Worm (Caenorhabditis elegans) whole organism, late embryonic: ENCODE results near the gene fbxc-21.

Experiments used
- C38D4.7 ChIP-seq: fragments of 200-800 bp; sonication (Bioruptor generic); optimal IDR thresholded peaks from 2 replicates; lab custom pipeline; 2018; ENCODE audit warnings: mild to moderate bottlenecking, missing genetic modification characterization, moderate library complexity, missing compliant biosample characterization
- T23F11.4 ChIP-seq: fragments of 200-800 bp; sonication (Bioruptor generic); optimal IDR thresholded peaks from 2 replicates; lab custom pipeline; 2018; ENCODE audit warnings: mild to moderate bottlenecking, missing genetic modification characterization, missing compliant biosample characterization
- ahr-1 ChIP-seq: sonication (generic microtip); optimal IDR thresholded peaks from 2 replicates; lab custom pipeline; 2016; ENCODE audit warnings: missing genetic modification characterization, missing compliant biosample characterization
- ama-1 ChIP-seq: fragments of 150-350 bp; optimal IDR thresholded peaks from 2 replicates; lab custom pipeline; 2014
- ceh-19 ChIP-seq: fragments of 200-800 bp; sonication (Bioruptor generic); optimal IDR thresholded peaks from 2 replicates; lab custom pipeline; 2018; ENCODE audit warnings: mild to moderate bottlenecking, missing genetic modification characterization, missing compliant biosample characterization
- ceh-2 ChIP-seq: sonication (generic microtip); optimal IDR thresholded peaks from 2 replicates; lab custom pipeline; 2016; ENCODE audit warnings: missing genotype, missing genetic modification characterization, missing compliant biosample characterization
- ceh-22 ChIP-seq: sonication (generic microtip); optimal IDR thresholded peaks from 2 replicates; lab custom pipeline; 2017; ENCODE audit warnings: missing biosample characterization, missing genetic modification characterization
- ceh-31 ChIP-seq: sonication (generic microtip); optimal IDR thresholded peaks from 2 replicates; lab custom pipeline; 2016; ENCODE audit warnings: missing genetic modification characterization, missing compliant biosample characterization
- ceh-34 ChIP-seq: sonication (generic microtip); optimal IDR thresholded peaks from 2 replicates; lab custom pipeline; 2016; ENCODE audit warnings: mild to moderate bottlenecking, missing genetic modification characterization, missing compliant biosample characterization
- ceh-45 ChIP-seq: fragments of 200-800 bp; sonication (Bioruptor generic); IDR thresholded peaks from 2 replicates; pipeline ENCODE4 v1.3.6; 2022; ENCODE audit warnings: missing genetic modification reagents, missing genetic modification characterization, missing compliant biosample characterization
- ceh-48 ChIP-seq: sonication (generic microtip); optimal IDR thresholded peaks from 2 replicates; lab custom pipeline; 2016; ENCODE audit warnings: missing genetic modification characterization, inconsistent platforms, missing compliant biosample characterization
- ceh-9 ChIP-seq: sonication (generic microtip); optimal IDR thresholded peaks from 2 replicates; lab custom pipeline; 2016; ENCODE audit warnings: mild to moderate bottlenecking, missing genetic modification characterization, inconsistent platforms, missing compliant biosample characterization
- che-1 ChIP-seq: sonication (generic microtip); optimal IDR thresholded peaks from 2 replicates; lab custom pipeline; 2016; ENCODE audit warnings: mild to moderate bottlenecking, missing genetic modification characterization, missing compliant biosample characterization
- dve-1 ChIP-seq: sonication (generic microtip); optimal IDR thresholded peaks from 2 replicates; lab custom pipeline; 2017; ENCODE audit warnings: antibody characterized with exemption, mild to moderate bottlenecking, missing genetic modification characterization, missing compliant biosample characterization
- elt-4 ChIP-seq: sonication (generic microtip); optimal IDR thresholded peaks from 2 replicates; lab custom pipeline; 2016; ENCODE audit warnings: missing genetic modification characterization, missing compliant biosample characterization
- fkh-6 ChIP-seq: sonication (generic microtip); optimal IDR thresholded peaks from 2 replicates; lab custom pipeline; 2016; ENCODE audit warnings: missing genetic modification characterization, missing compliant biosample characterization
- gmeb-2 ChIP-seq: sonication (generic microtip); optimal IDR thresholded peaks from 2 replicates; lab custom pipeline; 2016; ENCODE audit warnings: missing genetic modification characterization, inconsistent platforms, missing compliant biosample characterization
- hlh-13 ChIP-seq: fragments of 200-800 bp; sonication (Bioruptor generic); optimal IDR thresholded peaks from 2 replicates; lab custom pipeline; 2018; ENCODE audit warnings: mild to moderate bottlenecking, missing genetic modification characterization, missing compliant biosample characterization
- hlh-6 ChIP-seq: sonication (generic microtip); optimal IDR thresholded peaks from 2 replicates; lab custom pipeline; 2016; ENCODE audit warnings: missing genotype, missing genetic modification characterization, missing compliant biosample characterization
- hlh-8 ChIP-seq: sonication (generic microtip); optimal IDR thresholded peaks from 2 replicates; lab custom pipeline; 2016; ENCODE audit warnings: missing genotype, missing genetic modification characterization, missing compliant biosample characterization
- lim-6 ChIP-seq: sonication (generic microtip); optimal IDR thresholded peaks from 2 replicates; lab custom pipeline; 2016; ENCODE audit warnings: missing genetic modification characterization, missing compliant biosample characterization
- lin-11 ChIP-seq: fragments of 200-800 bp; sonication (Bioruptor generic); optimal IDR thresholded peaks from 2 replicates; lab custom pipeline; 2018; ENCODE audit warnings: mild to moderate bottlenecking, missing genetic modification characterization, missing compliant biosample characterization
- mec-3 ChIP-seq: sonication (generic microtip); optimal IDR thresholded peaks from 2 replicates; lab custom pipeline; 2016; ENCODE audit warnings: borderline replicate concordance, missing genetic modification characterization, missing compliant biosample characterization
- nhr-232 ChIP-seq: sonication (generic microtip); optimal IDR thresholded peaks from 2 replicates; lab custom pipeline; 2016; ENCODE audit warnings: missing genetic modification characterization, missing compliant biosample characterization
- pha-2 ChIP-seq: sonication (generic microtip); optimal IDR thresholded peaks from 2 replicates; lab custom pipeline; 2017; ENCODE audit warnings: mild to moderate bottlenecking, missing genetic modification characterization, missing compliant biosample characterization
- pros-1 ChIP-seq: fragments of 150-350 bp; optimal IDR thresholded peaks from 2 replicates; lab custom pipeline; 2014; ENCODE audit warnings: missing biosample characterization, missing genetic modification reagents, missing genetic modification characterization
- ref-2 ChIP-seq: sonication (generic microtip); optimal IDR thresholded peaks from 2 replicates; lab custom pipeline; 2016; ENCODE audit warnings: missing genetic modification characterization, missing compliant biosample characterization
- rnt-1 ChIP-seq: sonication (generic microtip); optimal IDR thresholded peaks from 2 replicates; lab custom pipeline; 2016; ENCODE audit warnings: missing genetic modification characterization, missing compliant biosample characterization
- syd-9 ChIP-seq: sonication (generic microtip); optimal IDR thresholded peaks from 2 replicates; lab custom pipeline; 2016; ENCODE audit warnings: mild to moderate bottlenecking, missing genetic modification characterization, moderate library complexity, missing compliant biosample characterization
- tbx-2 ChIP-seq: sonication (generic microtip); optimal IDR thresholded peaks from 2 replicates; lab custom pipeline; 2016; ENCODE audit warnings: missing genetic modification characterization, missing compliant biosample characterization
- tbx-7 ChIP-seq: sonication (generic microtip); optimal IDR thresholded peaks from 2 replicates; lab custom pipeline; 2016; ENCODE audit warnings: missing genotype, missing genetic modification characterization, missing compliant biosample characterization
- ttx-3 ChIP-seq: sonication (generic microtip); optimal IDR thresholded peaks from 2 replicates; lab custom pipeline; 2016; ENCODE audit warnings: missing genetic modification reagents, missing genetic modification characterization, missing compliant biosample characterization
- unc-42 ChIP-seq: sonication (generic microtip); optimal IDR thresholded peaks from 2 replicates; lab custom pipeline; 2016; ENCODE audit warnings: missing genotype, missing genetic modification characterization, missing compliant biosample characterization
- unc-55 ChIP-seq: sonication (generic microtip); optimal IDR thresholded peaks from 2 replicates; lab custom pipeline; 2017; ENCODE audit warnings: missing biosample characterization, missing genetic modification reagents, missing genetic modification characterization
- zip-5 ChIP-seq: sonication (generic microtip); optimal IDR thresholded peaks from 2 replicates; lab custom pipeline; 2016; ENCODE audit warnings: missing genetic modification characterization, missing compliant biosample characterization
- ztf-16 ChIP-seq: sonication (generic microtip); optimal IDR thresholded peaks from 2 replicates; lab custom pipeline; 2017; ENCODE audit warnings: missing genetic modification characterization, missing compliant biosample characterization

fbxc-21 gene

DNA sequence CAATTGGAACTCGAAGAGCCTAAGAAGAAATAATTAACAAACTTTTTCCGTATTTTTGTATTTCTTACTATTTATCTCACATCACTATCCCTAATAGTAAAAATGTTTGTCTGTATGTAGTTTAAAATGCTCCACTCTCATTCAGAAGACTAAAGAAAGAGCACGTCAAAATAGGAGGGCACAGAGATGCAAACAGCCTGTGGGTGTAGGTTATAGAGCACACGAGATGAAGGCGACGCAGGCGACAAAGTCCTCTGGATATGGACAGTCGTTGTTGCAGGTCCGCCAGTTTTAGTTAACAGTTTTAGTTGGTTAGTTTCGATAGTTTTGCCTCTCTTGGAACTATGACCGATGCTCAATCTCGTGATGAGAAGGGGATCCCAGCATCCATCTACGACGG lies 39.2 kb upstream of the fbxc-21 start, which contains the start of gene ceh-82:
TSS of gene ceh-82 (plus strand) at position 301 of the 400 bp plus-strand sequence.
- TF ChIP-seq hlh-6 (tag; lab: Kevin White, UChicago), result no peak
- no peak for TF ChIP-seq rnt-1 (tag; lab: Kevin White, UChicago)
- no peak for TF ChIP-seq nhr-232 (tag; lab: Kevin White, UChicago)
- no peak for TF ChIP-seq ceh-34 (tag; lab: Kevin White, UChicago)
- no peak for TF ChIP-seq ceh-9 (tag; lab: Kevin White, UChicago)
- TF ChIP-seq dve-1, result no peak
- no peak for TF ChIP-seq ceh-19 (GFP tag; lab: Kevin White, UChicago)
- no peak for TF ChIP-seq ceh-22 (tag; lab: Kevin White, UChicago)
- no peak for TF ChIP-seq ref-2
- no peak for TF ChIP-seq lin-11 (tag; lab: Kevin White, UChicago)
- TF ChIP-seq ceh-2 (tag; lab: Kevin White, UChicago), result no peak
- no peak for TF ChIP-seq T23F11.4 (GFP tag; lab: Kevin White, UChicago)
- no peak for TF ChIP-seq zip-5 (tag; lab: Kevin White, UChicago)
- no peak for TF ChIP-seq ttx-3 (tag; lab: Kevin White, UChicago)
- no peak for TF ChIP-seq tbx-7 (tag; lab: Kevin White, UChicago)
- no peak for TF ChIP-seq syd-9 (tag; lab: Kevin White, UChicago)
- TF ChIP-seq, all 69 proteins: peak for 0

DNA sequence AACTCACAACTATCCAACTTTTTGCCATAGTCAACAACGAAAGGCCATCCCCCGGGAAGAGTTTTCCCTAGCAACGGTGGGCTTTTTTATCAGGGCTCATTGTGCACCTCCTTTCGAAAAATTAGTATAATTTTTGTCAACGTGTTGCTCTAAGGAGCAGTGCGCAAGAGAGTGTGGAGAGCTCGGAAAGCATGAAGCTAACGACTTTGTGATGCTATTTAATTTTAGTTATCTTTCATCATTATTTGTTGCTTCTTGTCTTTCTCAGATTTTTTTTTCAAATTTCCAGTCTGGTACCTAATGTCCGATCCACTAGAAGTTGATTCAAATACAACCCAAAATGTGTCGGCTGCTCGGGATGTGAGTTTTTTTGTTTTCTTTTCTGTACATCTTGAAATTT lies 37.4 kb upstream of the fbxc-21 start, which contains the start of gene ceh-81:
TSS of gene ceh-81 (plus strand) at position 301 of the 400 bp plus-strand sequence.
- TF ChIP-seq ceh-9 (tag; lab: Kevin White, UChicago) (no peak), tbx-2 (tag; lab: Kevin White, UChicago) (no peak), elt-4 (tag; lab: Kevin White, UChicago) (no peak)
- TF ChIP-seq, all 69 proteins: peak for 0

DNA sequence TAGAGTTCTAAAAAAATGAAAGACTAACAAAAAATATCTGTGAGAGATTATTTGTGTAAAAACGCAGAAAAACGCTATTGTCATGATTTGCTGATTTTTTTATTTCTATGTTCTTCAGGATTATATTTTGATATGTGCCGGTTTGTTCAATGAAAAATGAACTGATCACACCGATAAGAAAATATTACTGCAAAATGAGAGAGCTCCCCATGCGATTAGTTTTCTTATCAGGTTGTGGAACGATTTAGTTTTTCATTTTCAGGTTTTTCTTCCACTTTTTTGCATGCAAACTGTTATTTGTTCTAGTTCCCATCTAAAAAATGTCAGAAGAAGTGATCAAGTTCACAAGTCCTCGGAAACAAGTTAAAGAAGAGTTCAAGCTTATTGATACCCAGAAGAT lies 35.5 kb upstream of the fbxc-21 start, which contains the start of gene btb-9:
TSS of gene btb-9 (plus strand) at position 254 of the 400 bp plus-strand sequence.
- no peak for TF ChIP-seq che-1 (tag; lab: Kevin White, UChicago)
- no peak for TF ChIP-seq gmeb-2 (tag; lab: Kevin White, UChicago)
- no peak for TF ChIP-seq pha-2 (tag; lab: Kevin White, UChicago)
- no peak for TF ChIP-seq ceh-31
- TF ChIP-seq ceh-19 (GFP tag; lab: Kevin White, UChicago), result no peak

DNA sequence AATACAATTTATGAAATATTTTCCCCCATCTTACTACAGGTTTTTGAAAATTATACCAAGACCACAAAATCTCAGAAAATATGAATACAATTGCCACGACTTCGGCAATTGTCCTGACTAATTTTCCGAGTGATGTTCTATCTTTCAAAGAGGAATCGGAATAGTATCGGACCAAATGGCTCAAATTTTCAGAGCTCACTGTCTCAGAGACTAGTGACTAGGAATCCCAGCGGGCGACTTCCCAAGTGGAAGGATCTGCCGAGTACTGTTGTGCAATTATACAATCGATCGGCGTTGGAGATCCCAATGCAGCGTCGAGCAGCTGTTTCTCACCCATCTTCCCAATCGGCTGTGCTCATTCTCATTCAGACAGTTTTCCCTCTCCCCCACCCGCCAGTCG lies 33.0 kb upstream of the fbxc-21 start, which contains the start of gene F45C12.17:
TSS of gene F45C12.17 (plus strand) at position 377 of the 400 bp plus-strand sequence.
- TF ChIP-seq hlh-13 (GFP tag; lab: Kevin White, UChicago) (no peak), fkh-6 (no peak), ahr-1 (no peak), T23F11.4 (GFP tag; lab: Kevin White, UChicago) (no peak), C38D4.7 (no peak), che-1 (tag; lab: Kevin White, UChicago) (no peak), ama-1 (no peak)
- TF ChIP-seq, all 69 proteins: peak for 0

DNA sequence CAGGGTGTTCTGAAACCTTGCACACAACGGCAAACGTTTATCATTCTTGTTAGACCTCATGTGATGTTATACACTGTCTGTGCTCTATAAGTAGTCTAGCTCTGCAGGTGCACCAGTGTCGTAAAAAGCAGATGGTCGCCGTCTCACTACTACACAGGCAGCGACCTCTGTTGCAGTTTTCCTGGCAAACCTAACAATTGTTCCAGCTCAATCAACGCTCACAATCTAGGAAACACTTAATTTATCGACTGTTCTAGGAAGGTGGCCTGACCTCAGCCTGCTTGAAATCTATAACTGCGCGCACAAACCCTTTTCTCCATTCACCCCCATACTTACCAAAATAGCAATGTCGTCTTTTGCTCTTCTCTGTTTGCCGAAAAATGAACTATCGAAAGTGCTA lies 31.6 kb upstream of the fbxc-21 start, which contains the start of gene fbxb-11:
TSS of gene fbxb-11 (plus strand) at position 301 of the 400 bp plus-strand sequence.
- TF ChIP-seq ama-1 (no peak), lin-11 (tag; lab: Kevin White, UChicago) (no peak), ztf-16 (tag; lab: Kevin White, UChicago) (no peak), ceh-48 (no peak), unc-42 (no peak), unc-55 (GFP tag; lab: Kevin White, UChicago) (no peak), ceh-45 (GFP tag; lab: Robert Waterston, UW) (no peak), mec-3 (tag; lab: Kevin White, UChicago) (no peak), rnt-1 (tag; lab: Kevin White, UChicago) (no peak), pros-1 (no peak), fkh-6 (no peak), ref-2 (no peak), ttx-3 (tag; lab: Kevin White, UChicago) (no peak), C38D4.7 (no peak), hlh-8 (tag; lab: Kevin White, UChicago) (no peak), hlh-6 (tag; lab: Kevin White, UChicago) (no peak), lim-6 (no peak), ceh-22 (tag; lab: Kevin White, UChicago) (no peak)
- TF ChIP-seq, all 69 proteins: peak for 0
